Worm (Caenorhabditis elegans): ENCODE data around the gene R166.3.

- TF ChIP-seq lsy-2 (tag; optimal IDR thresholded peaks at IDR 0.05), result no peak
- no peak for TF ChIP-seq lin-13 (tag; optimal IDR thresholded peaks at IDR 0.05)
- no peak for TF ChIP-seq ceh-83 (GFP tag; optimal IDR thresholded peaks at IDR 0.05)
- no peak for TF ChIP-seq nhr-28 (tag; optimal IDR thresholded peaks at IDR 0.05)
- no peak for TF ChIP-seq nhr-2 (tag; optimal IDR thresholded peaks at IDR 0.05)
- TF ChIP-seq nhr-237 (tag; optimal IDR thresholded peaks at IDR 0.05), result no peak
- no peak for TF ChIP-seq unc-62 (GFP tag; optimal IDR thresholded peaks at IDR 0.05)
- TF ChIP-seq snpc-4 (tag; optimal IDR thresholded peaks at IDR 0.05), result no peak
- no peak for TF ChIP-seq hlh-1 (tag; optimal IDR thresholded peaks at IDR 0.05)
- TF ChIP-seq sem-2 (GFP tag; optimal IDR thresholded peaks at IDR 0.05), result no peak
- TF ChIP-seq ztf-11 (tag; optimal IDR thresholded peaks at IDR 0.05), result no peak
Measured at ce11 chrII:10579655-10580054, 40.5 kb upstream of the R166.3 start, which contains the start of gene dohh-1.
